Worm (Caenorhabditis elegans) whole organism, mixed stage, embryonic: ENCODE measurements around the gene C27A7.5.

Experiments used
- M03D4.4 ChIP-seq: sonication (generic microtip); optimal IDR thresholded peaks from 2 replicates; lab custom pipeline; 2017; ENCODE audit warnings: mild to moderate bottlenecking, missing genetic modification characterization, missing compliant biosample characterization
- bed-3 ChIP-seq: fragments of 200-800 bp; sonication (Bioruptor generic); optimal IDR thresholded peaks from 3 replicates; lab custom pipeline; 2018; ENCODE audit warnings: mild to moderate bottlenecking, missing genetic modification characterization, moderate library complexity, missing compliant biosample characterization
- blmp-1 ChIP-seq: fragments of 150-350 bp; optimal IDR thresholded peaks from 2 replicates; lab custom pipeline; 2014; ENCODE audit warnings: missing biosample characterization, missing genetic modification characterization
- ceh-39 ChIP-seq: fragments of 150-350 bp; optimal IDR thresholded peaks from 2 replicates; lab custom pipeline; 2014; ENCODE audit warnings: missing biosample characterization, missing genetic modification characterization
- ceh-43 ChIP-seq: fragments of 200-800 bp; sonication (Bioruptor generic); optimal IDR thresholded peaks from 2 replicates; lab custom pipeline; 2018; ENCODE audit warnings: mild to moderate bottlenecking, missing genetic modification characterization, moderate library complexity, missing compliant biosample characterization
- ceh-83 ChIP-seq: fragments of 200-800 bp; sonication (Bioruptor generic); optimal IDR thresholded peaks from 2 replicates; lab custom pipeline; 2018; ENCODE audit warnings: mild to moderate bottlenecking, missing genetic modification characterization, missing compliant biosample characterization
- ces-1 ChIP-seq: fragments of 150-350 bp; optimal IDR thresholded peaks from 2 replicates; lab custom pipeline; 2014; ENCODE audit warnings: missing biosample characterization, missing genetic modification reagents, missing genetic modification characterization
- cnd-1 ChIP-seq: fragments of 200-800 bp; sonication (Bioruptor generic); optimal IDR thresholded peaks from 2 replicates; lab custom pipeline; 2018; ENCODE audit warnings: mild to moderate bottlenecking, missing genetic modification characterization, missing compliant biosample characterization
- drap-1 ChIP-seq: fragments of 200-800 bp; sonication (Bioruptor generic); optimal IDR thresholded peaks from 3 replicates; lab custom pipeline; 2018; ENCODE audit warnings: mild to moderate bottlenecking, missing genetic modification characterization, missing compliant biosample characterization
- elt-1 ChIP-seq: sonication (generic microtip); optimal IDR thresholded peaks from 2 replicates; lab custom pipeline; 2017; ENCODE audit warnings: missing genetic modification characterization, mild to moderate bottlenecking, missing compliant biosample characterization, antibody characterized with exemption, moderate library complexity, borderline replicate concordance; ENCODE audit not compliant: insufficient read depth
- elt-3 ChIP-seq: fragments of 150-350 bp; optimal IDR thresholded peaks from 2 replicates; lab custom pipeline; 2014; ENCODE audit warnings: missing biosample characterization, missing genetic modification characterization
- flh-1 ChIP-seq: fragments of 200-800 bp; sonication (Bioruptor generic); optimal IDR thresholded peaks from 2 replicates; lab custom pipeline; 2018; ENCODE audit warnings: mild to moderate bottlenecking, missing genetic modification characterization, moderate library complexity, missing compliant biosample characterization
- ham-2 ChIP-seq: fragments of 200-800 bp; sonication (Bioruptor generic); optimal IDR thresholded peaks from 2 replicates; lab custom pipeline; 2018; ENCODE audit warnings: mild to moderate bottlenecking, missing genetic modification characterization, missing compliant biosample characterization
- hlh-1 ChIP-seq: fragments of 150-350 bp; optimal IDR thresholded peaks from 2 replicates; lab custom pipeline; 2014; ENCODE audit warnings: missing biosample characterization, missing genetic modification reagents, missing genetic modification characterization
- lin-13 ChIP-seq: fragments of 150-350 bp; optimal IDR thresholded peaks from 2 replicates; lab custom pipeline; 2014; ENCODE audit warnings: missing biosample characterization, missing genetic modification characterization
- lin-32 ChIP-seq: fragments of 200-800 bp; sonication (Bioruptor generic); optimal IDR thresholded peaks from 2 replicates; lab custom pipeline; 2018; ENCODE audit warnings: mild to moderate bottlenecking, missing genetic modification characterization, missing compliant biosample characterization
- lsy-2 ChIP-seq: fragments of 150-350 bp; optimal IDR thresholded peaks from 2 replicates; lab custom pipeline; 2014; ENCODE audit warnings: missing biosample characterization, missing genetic modification characterization
- mab-5 ChIP-seq: fragments of 150-350 bp; optimal IDR thresholded peaks from 2 replicates; lab custom pipeline; 2014; ENCODE audit warnings: missing biosample characterization, missing genetic modification characterization
- mls-2 ChIP-seq: sonication (generic microtip); optimal IDR thresholded peaks from 2 replicates; lab custom pipeline; 2016; ENCODE audit warnings: mild to moderate bottlenecking, missing genetic modification characterization, moderate library complexity, missing compliant biosample characterization
- nhr-12 ChIP-seq: fragments of 150-350 bp; optimal IDR thresholded peaks from 2 replicates; lab custom pipeline; 2014; ENCODE audit warnings: missing biosample characterization, missing genetic modification characterization
- nhr-2 ChIP-seq: fragments of 150-350 bp; optimal IDR thresholded peaks from 2 replicates; lab custom pipeline; 2014; ENCODE audit warnings: missing biosample characterization, missing genetic modification characterization
- nhr-237 ChIP-seq: fragments of 150-350 bp; optimal IDR thresholded peaks from 2 replicates; lab custom pipeline; 2014; ENCODE audit warnings: missing biosample characterization, missing genetic modification characterization
- nhr-28 ChIP-seq: fragments of 150-350 bp; optimal IDR thresholded peaks from 2 replicates; lab custom pipeline; 2014; ENCODE audit warnings: missing biosample characterization, missing genetic modification characterization
- nhr-76 ChIP-seq: sonication (generic microtip); optimal IDR thresholded peaks from 2 replicates; lab custom pipeline; 2017; ENCODE audit warnings: missing biosample characterization, missing genetic modification characterization
- pha-4 ChIP-seq: fragments of 150-350 bp; optimal IDR thresholded peaks from 2 replicates; lab custom pipeline; 2018; ENCODE audit warnings: missing biosample characterization, missing genetic modification reagents, missing genetic modification characterization
- sem-2 ChIP-seq: fragments of 200-800 bp; sonication (Bioruptor generic); optimal IDR thresholded peaks from 2 replicates; lab custom pipeline; 2018; ENCODE audit warnings: mild to moderate bottlenecking, missing genetic modification characterization, missing compliant biosample characterization
- snpc-4 ChIP-seq: fragments of 150-350 bp; optimal IDR thresholded peaks from 2 replicates; lab custom pipeline; 2014; ENCODE audit warnings: missing biosample characterization, missing genetic modification characterization
- sptf-1 ChIP-seq: sonication (generic microtip); optimal IDR thresholded peaks from 2 replicates; lab custom pipeline; 2017; ENCODE audit warnings: mild to moderate bottlenecking, missing genetic modification characterization, moderate library complexity, missing compliant biosample characterization
- tbx-8 ChIP-seq: fragments of 200-800 bp; sonication (Bioruptor generic); optimal IDR thresholded peaks from 2 replicates; lab custom pipeline; 2018; ENCODE audit warnings: mild to moderate bottlenecking, missing genetic modification characterization, moderate library complexity, missing compliant biosample characterization
- unc-62 ChIP-seq: fragments of 150-350 bp; optimal IDR thresholded peaks from 2 replicates; lab custom pipeline; 2014; ENCODE audit warnings: missing biosample characterization, missing genetic modification reagents, missing genetic modification characterization
- zip-8 ChIP-seq: fragments of 150-350 bp; optimal IDR thresholded peaks from 2 replicates; lab custom pipeline; 2014; ENCODE audit warnings: missing biosample characterization, missing genetic modification characterization

Gene C27A7.5

ce11 chrV:12167653-12168052 lies 5.5 kb upstream of the C27A7.5 start, which contains the start of gene col-37:
Gene col-37, minus strand, starts transcription at chrV:12167753.
- TF ChIP-seq ham-2 (GFP tag; lab: Kevin White, UChicago) (no peak), hlh-1 (tag; lab: Kevin White, UChicago) (no peak), lin-32 (GFP tag; lab: Kevin White, UChicago) (no peak), drap-1 (no peak), ceh-83 (no peak), cnd-1 (tag; lab: Kevin White, UChicago) (no peak), nhr-12 (no peak)
- TF ChIP-seq, all 35 proteins: peak for 0

ce11 chrV:12167031-12167430 lies 4.9 kb upstream of the C27A7.5 start:
- TF ChIP-seq unc-62 (GFP tag; lab: Kevin White, UChicago) (no peak), drap-1 (no peak), elt-3 (no peak), nhr-28 (tag; lab: Kevin White, UChicago) (no peak), sptf-1 (tag; lab: Kevin White, UChicago) (no peak), ces-1 (GFP tag; lab: Kevin White, UChicago) (no peak), snpc-4 (tag; lab: Kevin White, UChicago) (no peak), zip-8 (tag; lab: Kevin White, UChicago) (no peak), M03D4.4 (tag; lab: Kevin White, UChicago) (no peak), nhr-237 (tag; lab: Kevin White, UChicago) (no peak), elt-1 (tag; lab: Kevin White, UChicago) (no peak)

DNA sequence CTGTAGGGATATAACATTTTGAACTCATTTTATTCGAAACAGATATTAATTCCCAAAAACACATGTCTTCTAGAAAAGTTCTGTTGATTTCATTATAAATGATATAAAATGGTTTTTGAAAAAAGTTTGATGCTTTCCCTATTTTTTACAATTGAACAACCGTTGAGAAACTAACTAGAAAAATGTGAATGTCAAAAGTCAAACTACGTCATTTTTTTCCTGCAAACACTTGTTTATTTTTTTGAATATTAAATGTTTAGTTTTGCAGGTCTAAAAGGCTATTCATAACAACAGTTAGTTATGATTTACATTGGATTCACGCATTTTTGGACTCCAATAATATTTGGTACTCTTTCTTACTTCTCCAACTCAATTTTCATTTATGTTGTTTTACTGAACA lies 786 bp upstream of the C27A7.5 start, which contains the start of gene srj-4:
srj-4 (plus strand) TSS at position 301 of the 400 bp plus-strand sequence.
- TF ChIP-seq drap-1 (no peak), ceh-43 (no peak), ceh-83 (no peak), bed-3 (GFP tag; lab: Kevin White, UChicago) (no peak), snpc-4 (tag; lab: Kevin White, UChicago) (no peak), mab-5 (no peak), lin-13 (tag; lab: Kevin White, UChicago) (no peak), ceh-39 (no peak), ham-2 (GFP tag; lab: Kevin White, UChicago) (no peak)

- TF ChIP-seq M03D4.4 (tag; lab: Kevin White, UChicago) (no peak), mab-5 (no peak), pha-4 (no peak), unc-62 (GFP tag; lab: Kevin White, UChicago) (no peak), bed-3 (GFP tag; lab: Kevin White, UChicago) (no peak), nhr-237 (tag; lab: Kevin White, UChicago) (no peak), blmp-1 (tag; lab: Kevin White, UChicago) (no peak), snpc-4 (tag; lab: Kevin White, UChicago) (no peak), ham-2 (GFP tag; lab: Kevin White, UChicago) (no peak), drap-1 (no peak), ces-1 (GFP tag; lab: Kevin White, UChicago) (no peak), nhr-76 (tag; lab: Kevin White, UChicago) (no peak), elt-3 (no peak), cnd-1 (tag; lab: Kevin White, UChicago) (no peak)
Observed at ce11 chrV:12161157-12161556, 963 bp downstream of the C27A7.5 start.

ce11 chrV:12159975-12160374 lies 2.1 kb downstream of the C27A7.5 start:
- TF ChIP-seq nhr-2 (tag; lab: Kevin White, UChicago) (no peak), sptf-1 (tag; lab: Kevin White, UChicago) (no peak), nhr-237 (tag; lab: Kevin White, UChicago) (no peak), nhr-12 (no peak), sem-2 (GFP tag; lab: Kevin White, UChicago) (no peak), flh-1 (GFP tag; lab: Kevin White, UChicago) (no peak), lsy-2 (tag; lab: Kevin White, UChicago) (no peak), lin-32 (GFP tag; lab: Kevin White, UChicago) (no peak), unc-62 (GFP tag; lab: Kevin White, UChicago) (no peak), lin-13 (tag; lab: Kevin White, UChicago) (no peak), elt-3 (no peak), hlh-1 (tag; lab: Kevin White, UChicago) (no peak), elt-1 (tag; lab: Kevin White, UChicago) (no peak), ces-1 (GFP tag; lab: Kevin White, UChicago) (no peak), ceh-83 (no peak), tbx-8 (GFP tag; lab: Kevin White, UChicago) (no peak), mls-2 (no peak), cnd-1 (tag; lab: Kevin White, UChicago) (no peak)
